Worm (Caenorhabditis elegans) whole organism, L4/young adult: ENCODE data around the gene chil-27.

Experiments used
- W03F9.2 ChIP-seq: fragments of 150-350 bp; optimal IDR thresholded peaks from 2 replicates; lab custom pipeline; 2014; ENCODE audit warnings: missing biosample characterization, missing genetic modification characterization
- dao-5 ChIP-seq: sonication (generic microtip); optimal IDR thresholded peaks from 2 replicates; lab custom pipeline; 2016; ENCODE audit warnings: missing genotype, missing genetic modification characterization, moderate library complexity, missing compliant biosample characterization
- him-1 ChIP-seq: sonication (generic microtip); optimal IDR thresholded peaks from 2 replicates; lab custom pipeline; 2016; ENCODE audit warnings: missing genotype, missing genetic modification reagents, missing genetic modification characterization, missing compliant biosample characterization

ce11 chrII:9497309-9497708 lies 19.6 kb downstream of the chil-27 start:
- TF ChIP-seq him-1 (tag; lab: Kevin White, UChicago), result no peak
- no peak for TF ChIP-seq W03F9.2 (tag; lab: Kevin White, UChicago)
- no peak for TF ChIP-seq dao-5
